Fruit fly (Drosophila melanogaster): Measurements from ENCODE around the gene Dref.

Gene Dref

dm6 chr2L:9986402-9987350, 19.6 kb upstream of the Dref start (continued):
- TF ChIP-seq CG4730 (GFP tag; IDR thresholded peaks at IDR 0.05) (no peak; the same call in 1 of the 2 replicates), lov (optimal IDR thresholded peaks at IDR 0.05) (no peak), lov (GFP tag; IDR thresholded peaks at IDR 0.05) (0 out of 3 replicates have a peak, but pooled peaks have one; percentile 60), CG12299 (tag; optimal IDR thresholded peaks at IDR 0.05) (no peak), CG1832 (GFP tag; optimal IDR thresholded peaks at IDR 0.05) (no peak), Atf-2 (GFP tag; optimal IDR thresholded peaks at IDR 0.05) (no peak), MESR4 (GFP tag; optimal IDR thresholded peaks at IDR 0.05) (no peak), Dip3 (GFP tag; optimal IDR thresholded peaks at IDR 0.05) (no peak), trem (tag; optimal IDR thresholded peaks at IDR 0.05) (peak; percentile 27), sug (tag; optimal IDR thresholded peaks at IDR 0.05) (no peak), CG4424 (GFP tag; optimal IDR thresholded peaks at IDR 0.05) (no peak), dmrt99B (tag; optimal IDR thresholded peaks at IDR 0.05) (peak; percentile 71), NfI (GFP tag; optimal IDR thresholded peaks at IDR 0.05) (peak; percentile 47), CG2889 (GFP tag; IDR thresholded peaks at IDR 0.05) (no peak), Scr (GFP tag; IDR thresholded peaks at IDR 0.05; ENCODE audit: partially characterized antibody) (no peak), NK7.1 (GFP tag; optimal IDR thresholded peaks at IDR 0.05) (no peak), CG2199 (GFP tag; IDR thresholded peaks at IDR 0.05) (0 out of 3 replicates have a peak, but pooled peaks have one; percentile 27), org-1 (GFP tag; optimal IDR thresholded peaks at IDR 0.05) (peak; percentile 37), CG2712 (tag; optimal IDR thresholded peaks at IDR 0.05) (peak; percentile 71), CG12219 (GFP tag; optimal IDR thresholded peaks at IDR 0.05) (peak; percentile 52), CG4707 (GFP tag; optimal IDR thresholded peaks at IDR 0.05) (no peak), CG7745 (tag; optimal IDR thresholded peaks at IDR 0.05) (no peak), CG3281 (GFP tag; optimal IDR thresholded peaks at IDR 0.05) (no peak), Sry-δ (GFP tag; optimal IDR thresholded peaks at IDR 0.05) (no peak), nom (GFP tag; optimal IDR thresholded peaks at IDR 0.05) (peak; percentile 89), Xrp1 (GFP tag; IDR thresholded peaks at IDR 0.05) (peak; percentile 85), jumu (GFP tag; optimal IDR thresholded peaks at IDR 0.05) (no peak), crol (GFP tag; IDR thresholded peaks at IDR 0.05) (no peak), zen (tag; optimal IDR thresholded peaks at IDR 0.05) (no peak), D (optimal IDR thresholded peaks at IDR 0.05) (no peak), D (GFP tag; optimal IDR thresholded peaks at IDR 0.05) (peak; percentile 67), psq (GFP tag; optimal IDR thresholded peaks at IDR 0.05) (no peak), Ets97D (GFP tag; optimal IDR thresholded peaks at IDR 0.05) (no peak), usp (GFP tag; optimal IDR thresholded peaks at IDR 0.05) (no peak), CG17385 (GFP tag; optimal IDR thresholded peaks at IDR 0.05) (peak; percentile 28), cas (GFP tag; IDR thresholded peaks at IDR 0.05) (no peak), bcd (GFP tag; optimal IDR thresholded peaks at IDR 0.05) (peak; percentile 47), pb (GFP tag; optimal IDR thresholded peaks at IDR 0.05) (no peak), Gsc (GFP tag; IDR thresholded peaks at IDR 0.05) (no peak), HLHmδ (GFP tag; optimal IDR thresholded peaks at IDR 0.05) (no peak), CG11093 (GFP tag; IDR thresholded peaks at IDR 0.05) (peak; percentile 70), CG9437 (GFP tag; optimal IDR thresholded peaks at IDR 0.05) (no peak), Nf-YB (GFP tag; optimal IDR thresholded peaks at IDR 0.05) (no peak), Dp (GFP tag; optimal IDR thresholded peaks at IDR 0.05) (no peak), gfzf (GFP tag; optimal IDR thresholded peaks at IDR 0.05) (no peak), CG12769 (tag; optimal IDR thresholded peaks at IDR 0.05) (no peak), CG6254 (GFP tag; optimal IDR thresholded peaks at IDR 0.05) (no peak), Ets65A (GFP tag) (peak; percentile 95), lmd (GFP tag; IDR thresholded peaks at IDR 0.05) (peak; percentile 65), maf-S (GFP tag; optimal IDR thresholded peaks at IDR 0.05) (no peak)

All from whole organism, embryonic.